6 fruit fly cellular contexts compared by ENCODE assay signal in genomic region chrX:14211250-14211944, dm6.
TF ChIP-seq lines count a peak whose summit lies in the region.

No protein-coding gene starts in this region.

- TF ChIP-seq CTCF in whole organism, embryonic (GFP tag; optimal IDR thresholded peaks at IDR 0.05; lab: Kevin White, UChicago), result no peak

TF ChIP-seq in whole organism, 6 proteins besides CTCF, POLR2A, EP300 and RAD21:
- peak; percentile 47 for TF ChIP-seq Dll (optimal IDR thresholded peaks at IDR 0.05; lab: Kevin White, UChicago)
- TF ChIP-seq pan (optimal IDR thresholded peaks at IDR 0.05; lab: Kevin White, UChicago), result no peak
TF ChIP-seq in whole organism: peak in this region for 1.

TF ChIP-seq in whole organism, adult, 20 proteins besides CTCF, POLR2A, EP300 and RAD21:
- no peak for TF ChIP-seq kay (GFP tag; lab: Kevin White, UChicago; ENCODE audit: borderline replicate concordance)
- TF ChIP-seq Mnt (GFP tag; optimal IDR thresholded peaks at IDR 0.05; lab: Kevin White, UChicago), result no peak
- peak; percentile 1 for TF ChIP-seq tj (GFP tag; optimal IDR thresholded peaks at IDR 0.05; lab: Kevin White, UChicago)

TF ChIP-seq in whole organism, embryonic, 481 proteins besides CTCF, POLR2A, EP300 and RAD21 (continues in another document):
- TF ChIP-seq tx (GFP tag; optimal IDR thresholded peaks at IDR 0.05; lab: Kevin White, UChicago) (no peak), grau (tag; optimal IDR thresholded peaks at IDR 0.05; lab: Kevin White, UChicago) (peak; percentile 12), luna (GFP tag; optimal IDR thresholded peaks at IDR 0.05; lab: Kevin White, UChicago) (no peak), Fer3 (tag; optimal IDR thresholded peaks at IDR 0.05; lab: Kevin White, UChicago) (no peak), twi (tag; optimal IDR thresholded peaks at IDR 0.05; lab: Kevin White, UChicago) (no peak), Med (GFP tag; lab: Kevin White, UChicago) (peak; percentile 81), chm (GFP tag; IDR thresholded peaks at IDR 0.05; lab: Robert Waterston, UW) (peak; percentile 80), bbx (GFP tag; IDR thresholded peaks at IDR 0.05; lab: Robert Waterston, UW; ENCODE audit: partially characterized antibody) (peak; percentile 45; the same call in 1 of the 2 replicates), Atf3 (GFP tag; optimal IDR thresholded peaks at IDR 0.05; lab: Kevin White, UChicago) (no peak), CG18262 (tag; optimal IDR thresholded peaks at IDR 0.05; lab: Kevin White, UChicago) (peak; percentile 44), CG11085 (GFP tag; IDR thresholded peaks at IDR 0.05; lab: Robert Waterston, UW) (no peak), Sox102F (GFP tag; optimal IDR thresholded peaks at IDR 0.05; lab: Kevin White, UChicago) (peak; percentile 11), Oli (tag; optimal IDR thresholded peaks at IDR 0.05; lab: Kevin White, UChicago) (peak; percentile 25), CG8924 (tag; optimal IDR thresholded peaks at IDR 0.05; lab: Kevin White, UChicago) (no peak), gem (tag; optimal IDR thresholded peaks at IDR 0.05; lab: Kevin White, UChicago) (peak; percentile 35), dmrt11E (tag; optimal IDR thresholded peaks at IDR 0.05; lab: Kevin White, UChicago) (peak; percentile 11), Sry-δ (GFP tag; optimal IDR thresholded peaks at IDR 0.05; lab: Kevin White, UChicago) (no peak), tio (GFP tag; optimal IDR thresholded peaks at IDR 0.05; lab: Kevin White, UChicago) (peak; percentile 6), Optix (GFP tag; IDR thresholded peaks at IDR 0.05; lab: Robert Waterston, UW) (no peak), Bdp1 (GFP tag; optimal IDR thresholded peaks at IDR 0.05; lab: Kevin White, UChicago) (no peak), inv (GFP tag; IDR thresholded peaks at IDR 0.05; lab: Robert Waterston, UW; ENCODE audit: partially characterized antibody) (0 out of 2 replicates have a peak, but pooled peaks have one; percentile 9)

TF ChIP-seq in whole organism, prepupa, 60 proteins besides CTCF, POLR2A, EP300 and RAD21 (continues in another document):
- TF ChIP-seq CG32006 (GFP tag; optimal IDR thresholded peaks at IDR 0.05; lab: Kevin White, UChicago) (peak; percentile 76), CG6854 (GFP tag; optimal IDR thresholded peaks at IDR 0.05; lab: Kevin White, UChicago) (peak; percentile 18), CG6808 (GFP tag; optimal IDR thresholded peaks at IDR 0.05; lab: Kevin White, UChicago) (peak; percentile 46), pdm3 (GFP tag; optimal IDR thresholded peaks at IDR 0.05; lab: Kevin White, UChicago) (peak; percentile 55), CG15336 (GFP tag; IDR thresholded peaks at IDR 0.05; lab: Robert Waterston, UW) (peak; percentile 14), Gug (GFP tag; IDR thresholded peaks at IDR 0.05; lab: Robert Waterston, UW) (no peak), CG3032 (tag; optimal IDR thresholded peaks at IDR 0.05; lab: Kevin White, UChicago) (peak; percentile 30), CG4318 (GFP tag; optimal IDR thresholded peaks at IDR 0.05; lab: Kevin White, UChicago) (peak; percentile 40), vri (GFP tag; optimal IDR thresholded peaks at IDR 0.05; lab: Kevin White, UChicago) (peak; percentile 11), Sox14 (GFP tag; optimal IDR thresholded peaks at IDR 0.05; lab: Kevin White, UChicago) (peak; percentile 28), Hr39 (GFP tag; optimal IDR thresholded peaks at IDR 0.05; lab: Kevin White, UChicago) (no peak), esn (GFP tag; optimal IDR thresholded peaks at IDR 0.05; lab: Kevin White, UChicago) (peak; percentile 14), CG8632 (GFP tag; optimal IDR thresholded peaks at IDR 0.05; lab: Kevin White, UChicago) (no peak), eg (GFP tag; IDR thresholded peaks at IDR 0.05; lab: Robert Waterston, UW) (peak; percentile 40; the same call in 1 of the 3 replicates), salr (GFP tag; optimal IDR thresholded peaks at IDR 0.05; lab: Kevin White, UChicago) (peak in 1 of 2 experiments; percentile 49), Met (GFP tag; optimal IDR thresholded peaks at IDR 0.05; lab: Kevin White, UChicago) (peak; percentile 30), OdsH (GFP tag; optimal IDR thresholded peaks at IDR 0.05; lab: Kevin White, UChicago) (peak; percentile 38), acj6 (GFP tag; optimal IDR thresholded peaks at IDR 0.05; lab: Kevin White, UChicago) (peak; percentile 41), ss (GFP tag; optimal IDR thresholded peaks at IDR 0.05; lab: Kevin White, UChicago) (peak in 1 of 2 experiments; percentile 32), achi (GFP tag; optimal IDR thresholded peaks at IDR 0.05; lab: Kevin White, UChicago) (peak; percentile 24), Sox15 (GFP tag; optimal IDR thresholded peaks at IDR 0.05; lab: Kevin White, UChicago) (no peak), CG31627 (GFP tag; optimal IDR thresholded peaks at IDR 0.05; lab: Kevin White, UChicago) (peak; percentile 17)

TF ChIP-seq in whole organism, pupa, 21 proteins besides CTCF, POLR2A, EP300 and RAD21:
- TF ChIP-seq CG8159 (tag; optimal IDR thresholded peaks at IDR 0.05; lab: Kevin White, UChicago) (peak; percentile 43), CG12605 (GFP tag; IDR thresholded peaks at IDR 0.05; lab: Robert Waterston, UW) (0 out of 2 replicates have a peak, but pooled peaks have one; percentile 32), Ets98B (GFP tag; IDR thresholded peaks at IDR 0.05; lab: Robert Waterston, UW) (no peak; the same call in 1 of the 2 replicates), Snoo (tag; optimal IDR thresholded peaks at IDR 0.05; lab: Kevin White, UChicago) (no peak), CG10348 (GFP tag; IDR thresholded peaks at IDR 0.05; lab: Robert Waterston, UW) (no peak), CG8301 (tag; optimal IDR thresholded peaks at IDR 0.05; lab: Kevin White, UChicago) (peak; percentile 48), gl (tag; optimal IDR thresholded peaks at IDR 0.05; lab: Kevin White, UChicago) (no peak), Pif1A (GFP tag; optimal IDR thresholded peaks at IDR 0.05; lab: Kevin White, UChicago) (peak; percentile 45), CG32121 (GFP tag; IDR thresholded peaks at IDR 0.05; lab: Robert Waterston, UW) (no peak), CG4496 (GFP tag; IDR thresholded peaks at IDR 0.05; lab: Robert Waterston, UW) (peak; percentile 30; the same call in 2 of the 3 replicates), fd96Ca (GFP tag; IDR thresholded peaks at IDR 0.05; lab: Robert Waterston, UW) (no peak), CG14655 (GFP tag; optimal IDR thresholded peaks at IDR 0.05; lab: Kevin White, UChicago) (peak; percentile 65), CG15710 (tag; optimal IDR thresholded peaks at IDR 0.05; lab: Kevin White, UChicago) (peak; percentile 9), CG34367 (tag; optimal IDR thresholded peaks at IDR 0.05; lab: Kevin White, UChicago) (peak; percentile 36), rn (GFP tag; IDR thresholded peaks at IDR 0.05; lab: Robert Waterston, UW) (no peak), EcR (GFP tag; optimal IDR thresholded peaks at IDR 0.05; lab: Kevin White, UChicago) (peak; percentile 32), CG9948 (tag; optimal IDR thresholded peaks at IDR 0.05; lab: Kevin White, UChicago) (peak; percentile 48), D1 (tag; optimal IDR thresholded peaks at IDR 0.05; lab: Kevin White, UChicago) (no peak), Pif1B (GFP tag; optimal IDR thresholded peaks at IDR 0.05; lab: Kevin White, UChicago) (peak; percentile 49), CG13204 (GFP tag; optimal IDR thresholded peaks at IDR 0.05; lab: Kevin White, UChicago) (no peak), CG17806 (tag; optimal IDR thresholded peaks at IDR 0.05; lab: Kevin White, UChicago) (no peak)

TF ChIP-seq in whole organism, wandering third instar larva, 38 proteins besides CTCF, POLR2A, EP300 and RAD21:
- peak; percentile 24 for TF ChIP-seq Vsx2 (GFP tag; optimal IDR thresholded peaks at IDR 0.05; lab: Kevin White, UChicago; ENCODE audit: partially characterized antibody)
- TF ChIP-seq dl (GFP tag; optimal IDR thresholded peaks at IDR 0.05; lab: Kevin White, UChicago; ENCODE audit: insufficient read depth in 1 of 2, partially characterized antibody in 2 of 2), result peak in 1 of 2 experiments; percentile 44
- peak in 1 of 2 experiments; percentile 7 for TF ChIP-seq foxo (GFP tag; optimal IDR thresholded peaks at IDR 0.05; lab: Kevin White, UChicago)
- peak; percentile 2 for TF ChIP-seq h (GFP tag; optimal IDR thresholded peaks at IDR 0.05; lab: Kevin White, UChicago)
- peak; percentile 23 for TF ChIP-seq woc (GFP tag; optimal IDR thresholded peaks at IDR 0.05; lab: Kevin White, UChicago)
- TF ChIP-seq br (GFP tag; optimal IDR thresholded peaks at IDR 0.05; lab: Kevin White, UChicago), result no peak
- TF ChIP-seq Dif (GFP tag; optimal IDR thresholded peaks at IDR 0.05; lab: Kevin White, UChicago; ENCODE audit: partially characterized antibody), result peak; percentile 66
- peak; percentile 31 for TF ChIP-seq fru (GFP tag; optimal IDR thresholded peaks at IDR 0.05; lab: Kevin White, UChicago)
- TF ChIP-seq Abd-B (GFP tag; optimal IDR thresholded peaks at IDR 0.05; lab: Kevin White, UChicago), result no peak
- peak; percentile 29 for TF ChIP-seq CrebA (GFP tag; optimal IDR thresholded peaks at IDR 0.05; lab: Kevin White, UChicago; ENCODE audit: borderline replicate concordance)
- TF ChIP-seq Rel (GFP tag; optimal IDR thresholded peaks at IDR 0.05; lab: Kevin White, UChicago), result no peak
- peak; percentile 53 for TF ChIP-seq Rel (tag; optimal IDR thresholded peaks at IDR 0.05; lab: Kevin White, UChicago)
- no peak for TF ChIP-seq pan (optimal IDR thresholded peaks at IDR 0.05; lab: Kevin White, UChicago)
- no peak for TF ChIP-seq Myc (optimal IDR thresholded peaks at IDR 0.05; lab: Kevin White, UChicago)
- TF ChIP-seq psq (GFP tag; optimal IDR thresholded peaks at IDR 0.05; lab: Kevin White, UChicago), result peak; percentile 55
